Worm (Caenorhabditis elegans) whole organism, mixed stage, embryonic: ENCODE measurements around the gene R07B1.11.

Experiments used
- blmp-1 ChIP-seq: fragments of 150-350 bp; optimal IDR thresholded peaks from 2 replicates; lab custom pipeline; 2014; ENCODE audit warnings: missing biosample characterization, missing genetic modification characterization
- ceh-83 ChIP-seq: fragments of 200-800 bp; sonication (Bioruptor generic); optimal IDR thresholded peaks from 2 replicates; lab custom pipeline; 2018; ENCODE audit warnings: mild to moderate bottlenecking, missing genetic modification characterization, missing compliant biosample characterization
- ces-1 ChIP-seq: fragments of 150-350 bp; optimal IDR thresholded peaks from 2 replicates; lab custom pipeline; 2014; ENCODE audit warnings: missing biosample characterization, missing genetic modification reagents, missing genetic modification characterization
- elt-1 ChIP-seq: sonication (generic microtip); optimal IDR thresholded peaks from 2 replicates; lab custom pipeline; 2017; ENCODE audit warnings: missing genetic modification characterization, mild to moderate bottlenecking, missing compliant biosample characterization, antibody characterized with exemption, moderate library complexity, borderline replicate concordance; ENCODE audit not compliant: insufficient read depth
- elt-3 ChIP-seq: fragments of 150-350 bp; optimal IDR thresholded peaks from 2 replicates; lab custom pipeline; 2014; ENCODE audit warnings: missing biosample characterization, missing genetic modification characterization
- lin-13 ChIP-seq: fragments of 150-350 bp; optimal IDR thresholded peaks from 2 replicates; lab custom pipeline; 2014; ENCODE audit warnings: missing biosample characterization, missing genetic modification characterization
- mep-1 ChIP-seq: fragments of 150-350 bp; optimal IDR thresholded peaks from 2 replicates; lab custom pipeline; 2017; ENCODE audit warnings: missing biosample characterization, missing genetic modification reagents, missing genetic modification characterization, inconsistent platforms
- nhr-76 ChIP-seq: sonication (generic microtip); optimal IDR thresholded peaks from 2 replicates; lab custom pipeline; 2017; ENCODE audit warnings: missing biosample characterization, missing genetic modification characterization
- tbx-8 ChIP-seq: fragments of 200-800 bp; sonication (Bioruptor generic); optimal IDR thresholded peaks from 2 replicates; lab custom pipeline; 2018; ENCODE audit warnings: mild to moderate bottlenecking, missing genetic modification characterization, moderate library complexity, missing compliant biosample characterization
- unc-39 ChIP-seq: fragments of 150-350 bp; optimal IDR thresholded peaks from 2 replicates; lab custom pipeline; 2014; ENCODE audit warnings: missing biosample characterization, missing genetic modification characterization
- zip-8 ChIP-seq: fragments of 150-350 bp; optimal IDR thresholded peaks from 2 replicates; lab custom pipeline; 2014; ENCODE audit warnings: missing biosample characterization, missing genetic modification characterization
- ztf-11 ChIP-seq: fragments of 150-350 bp; optimal IDR thresholded peaks from 2 replicates; lab custom pipeline; 2014; ENCODE audit warnings: missing biosample characterization, missing genetic modification characterization

DNA sequence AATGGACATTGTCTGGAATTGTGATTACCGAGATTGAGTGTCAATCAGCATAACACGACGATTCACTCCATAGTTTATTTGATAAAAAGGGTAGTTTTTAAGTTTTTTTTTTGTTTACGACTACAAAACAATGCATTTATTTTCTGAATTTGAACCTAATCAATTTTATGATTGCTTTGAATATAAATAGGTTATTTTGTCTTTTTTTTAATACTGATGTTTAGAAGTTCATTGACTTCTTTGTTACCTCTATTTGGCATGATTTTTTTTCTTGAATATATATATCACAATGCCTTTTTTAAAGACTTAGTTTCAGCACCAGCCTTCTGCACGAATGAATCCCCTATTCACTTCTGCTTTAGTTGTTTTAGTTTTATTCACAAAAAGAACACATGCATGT is 12.8 kb downstream of the R07B1.11 start, which contains the start of gene R07B1.13:
- no peak for TF ChIP-seq nhr-76 (tag; lab: Kevin White, UChicago)
- TF ChIP-seq elt-3 (tag; lab: Kevin White, UChicago) = no peak
- no peak for TF ChIP-seq lin-13 (tag; lab: Kevin White, UChicago)
- no peak for TF ChIP-seq tbx-8 (GFP tag; lab: Kevin White, UChicago)
- no peak for TF ChIP-seq blmp-1 (tag; lab: Kevin White, UChicago)
- no peak for TF ChIP-seq ztf-11 (tag; lab: Kevin White, UChicago)
- TF ChIP-seq ceh-83 (GFP tag; lab: Kevin White, UChicago) = no peak
- no peak for TF ChIP-seq mep-1
- TF ChIP-seq zip-8 (tag; lab: Kevin White, UChicago) = no peak
- TF ChIP-seq elt-1 = no peak
- no peak for TF ChIP-seq ces-1 (GFP tag; lab: Kevin White, UChicago)
- no peak for TF ChIP-seq unc-39 (tag; lab: Kevin White, UChicago)
